Fruit fly (Drosophila melanogaster) whole organism, embryonic: ENCODE measurements around the gene vib.
A peak's percentile ranks its signal among the peaks of the same experiment; 100 is the strongest.

Experiments used
- Abd-B ChIP-seq: fragments of 200-800 bp; sonication (Bioruptor generic); optimal IDR thresholded peaks from 2 replicates; lab custom pipeline; 2018; ENCODE audit warnings: missing biosample characterization, mild to moderate bottlenecking, missing genetic modification characterization, moderate library complexity
- Bdp1 ChIP-seq: fragments of 200-800 bp; sonication (Bioruptor generic); optimal IDR thresholded peaks from 3 replicates; lab custom pipeline; 2016; ENCODE audit warnings: missing biosample characterization, missing genetic modification characterization
- CG10267 ChIP-seq: fragments of 200-800 bp; sonication (Bioruptor generic); optimal IDR thresholded peaks from 2 replicates; lab custom pipeline; 2018; ENCODE audit warnings: missing biosample characterization, mild to moderate bottlenecking, missing genetic modification characterization, moderate library complexity
- CG11093 ChIP-seq: fragments of 200-800 bp; sonication (Bioruptor generic); IDR thresholded peaks from 3 replicates; pipeline ENCODE4 v1.3.6; 2022; ENCODE audit warnings: missing biosample characterization, missing genetic modification characterization
- CG11695 ChIP-seq: fragments of 200-800 bp; sonication (Bioruptor generic); IDR thresholded peaks from 3 replicates; pipeline ENCODE4 v1.3.6; 2022; ENCODE audit warnings: missing biosample characterization, missing genetic modification characterization
- CG12659 ChIP-seq: fragments of 200-800 bp; sonication (Bioruptor generic); optimal IDR thresholded peaks from 3 replicates; lab custom pipeline; 2017; ENCODE audit warnings: mild to moderate bottlenecking, missing biosample characterization, missing genetic modification reagents, missing genetic modification characterization
- CG12942 ChIP-seq: fragments of 200-800 bp; sonication (Bioruptor generic); optimal IDR thresholded peaks from 3 replicates; lab custom pipeline; 2016; ENCODE audit warnings: missing biosample characterization, missing genetic modification characterization
- CG14710 ChIP-seq: fragments of 200-800 bp; sonication (Bioruptor generic); optimal IDR thresholded peaks from 3 replicates; lab custom pipeline; 2019; ENCODE audit warnings: missing biosample characterization, mild to moderate bottlenecking, missing genetic modification characterization, moderate library complexity
- CG15073 ChIP-seq: fragments of 200-800 bp; sonication (Bioruptor generic); optimal IDR thresholded peaks from 2 replicates; lab custom pipeline; 2016; ENCODE audit warnings: missing biosample characterization, missing genetic modification characterization
- CG15696 ChIP-seq: fragments of 200-800 bp; sonication (Bioruptor generic); optimal IDR thresholded peaks from 2 replicates; lab custom pipeline; 2019; ENCODE audit warnings: missing biosample characterization, mild to moderate bottlenecking, missing genetic modification characterization, moderate library complexity
- CG17829 ChIP-seq: fragments of 200-800 bp; optimal IDR thresholded peaks from 2 replicates; lab custom pipeline; 2019; ENCODE audit warnings: missing biosample characterization, mild to moderate bottlenecking, missing genetic modification characterization, moderate library complexity
- CG18619 ChIP-seq: fragments of 200-800 bp; sonication (Bioruptor generic); optimal IDR thresholded peaks from 3 replicates; lab custom pipeline; 2017; ENCODE audit warnings: missing biosample characterization, mild to moderate bottlenecking, missing genetic modification characterization
- CG32532 ChIP-seq: fragments of 200-800 bp; sonication (Bioruptor generic); IDR thresholded peaks from 2 replicates; pipeline ENCODE4 v1.3.6; 2022; ENCODE audit warnings: missing biosample characterization, missing genetic modification characterization
- CG34376 ChIP-seq: fragments of 200-800 bp; sonication (Bioruptor generic); optimal IDR thresholded peaks from 2 replicates; lab custom pipeline; 2018; ENCODE audit warnings: missing biosample characterization, mild to moderate bottlenecking, missing genetic modification characterization
- CG4282 ChIP-seq: fragments of 200-800 bp; sonication (Bioruptor generic); optimal IDR thresholded peaks from 2 replicates; lab custom pipeline; 2016; ENCODE audit warnings: missing biosample characterization, missing genetic modification characterization
- CG6272 ChIP-seq: fragments of 200-800 bp; sonication (Bioruptor generic); IDR thresholded peaks from 2 replicates; pipeline ENCODE4 v1.3.6; 2022; ENCODE audit warnings: missing biosample characterization, missing genetic modification characterization
- CG6683 ChIP-seq: fragments of 200-800 bp; sonication (Bioruptor generic); optimal IDR thresholded peaks from 2 replicates; lab custom pipeline; 2017; ENCODE audit warnings: missing biosample characterization, mild to moderate bottlenecking, missing genetic modification characterization, missing genetic modification reagents
- CG6791 ChIP-seq: fragments of 200-800 bp; sonication (Bioruptor generic); IDR thresholded peaks from 3 replicates; pipeline ENCODE4 v1.3.6; 2022; ENCODE audit warnings: missing biosample characterization, missing genetic modification characterization; ENCODE audit not compliant: partially characterized antibody
- CG8281 ChIP-seq: fragments of 200-800 bp; sonication (Bioruptor generic); optimal IDR thresholded peaks from 2 replicates; lab custom pipeline; 2018; ENCODE audit warnings: missing biosample characterization, mild to moderate bottlenecking, missing genetic modification characterization, moderate library complexity
- CG9932 ChIP-seq: fragments of 200-800 bp; sonication (Bioruptor generic); IDR thresholded peaks from 2 replicates; pipeline ENCODE4 v1.3.6; 2022; ENCODE audit warnings: missing biosample characterization, missing genetic modification characterization
- H15 ChIP-seq: fragments of 200-800 bp; sonication (Bioruptor generic); IDR thresholded peaks from 3 replicates; pipeline ENCODE4 v1.3.6; 2022; ENCODE audit warnings: missing biosample characterization, missing genetic modification characterization
- Hand ChIP-seq: fragments of 200-800 bp; sonication (Bioruptor generic); optimal IDR thresholded peaks from 2 replicates; lab custom pipeline; 2017; ENCODE audit warnings: mild to moderate bottlenecking, missing biosample characterization, missing genetic modification reagents, missing genetic modification characterization
- Hr39 ChIP-seq: fragments of >200 bp; optimal IDR thresholded peaks from 2 replicates; lab custom pipeline; 2017
- Lim3 ChIP-seq: fragments of 200-800 bp; sonication (Bioruptor generic); IDR thresholded peaks from 2 replicates; pipeline ENCODE4 v1.3.6; 2022; ENCODE audit warnings: missing biosample characterization, missing genetic modification characterization
- Med ChIP-seq: fragments of 200-800 bp; sonication (Bioruptor generic); peaks from one replicate; lab custom pipeline; 2016; ENCODE audit warnings: missing biosample characterization, missing genetic modification characterization, mild to moderate bottlenecking, inconsistent platforms, moderate library complexity
- Meics ChIP-seq: fragments of 200-800 bp; sonication (Bioruptor generic); optimal IDR thresholded peaks from 2 replicates; lab custom pipeline; 2017; ENCODE audit warnings: missing biosample characterization, mild to moderate bottlenecking, missing genetic modification characterization
- Optix ChIP-seq: fragments of 200-800 bp; sonication (Bioruptor generic); IDR thresholded peaks from 3 replicates; pipeline ENCODE4 v1.3.6; 2022; ENCODE audit warnings: missing biosample characterization, missing genetic modification characterization
- Spps ChIP-seq: fragments of 200-800 bp; sonication (Bioruptor generic); optimal IDR thresholded peaks from 2 replicates; lab custom pipeline; 2018; ENCODE audit warnings: missing biosample characterization, mild to moderate bottlenecking, missing genetic modification characterization
- Sry-δ ChIP-seq: fragments of 200-800 bp; sonication (Bioruptor generic); optimal IDR thresholded peaks from 2 replicates; lab custom pipeline; 2016; ENCODE audit warnings: missing biosample characterization, missing genetic modification characterization
- Ssrp ChIP-seq: fragments of 200-800 bp; sonication (Bioruptor generic); optimal IDR thresholded peaks from 2 replicates; lab custom pipeline; 2018; ENCODE audit warnings: missing biosample characterization, mild to moderate bottlenecking, missing genetic modification characterization, moderate library complexity
- amos ChIP-seq: fragments of 200-800 bp; sonication (Bioruptor generic); IDR thresholded peaks from 2 replicates; pipeline ENCODE4 v1.3.6; 2022; ENCODE audit warnings: missing biosample characterization, missing genetic modification characterization; ENCODE audit not compliant: partially characterized antibody
- az2 ChIP-seq: fragments of 200-800 bp; sonication (Bioruptor generic); optimal IDR thresholded peaks from 3 replicates; lab custom pipeline; 2016; ENCODE audit warnings: missing biosample characterization, missing genetic modification characterization
- chif ChIP-seq, 2 experiments: fragments of 200-800 bp; sonication (Bioruptor generic); optimal IDR thresholded peaks; 3 replicates each; lab custom pipeline; 2016; ENCODE audit warnings: missing biosample characterization in 2 of 2, missing genetic modification characterization in 2 of 2
- disco-r ChIP-seq: fragments of 200-800 bp; sonication (Bioruptor generic); optimal IDR thresholded peaks from 2 replicates; lab custom pipeline; 2016; ENCODE audit warnings: missing biosample characterization, missing genetic modification characterization
- dysf ChIP-seq: fragments of 200-800 bp; sonication (Bioruptor generic); IDR thresholded peaks from 3 replicates; pipeline ENCODE4 v1.3.6; 2022; ENCODE audit warnings: missing biosample characterization, missing genetic modification characterization
- exex ChIP-seq: fragments of 200-800 bp; sonication (Bioruptor generic); optimal IDR thresholded peaks from 4 replicates; lab custom pipeline; 2018; ENCODE audit warnings: missing biosample characterization, mild to moderate bottlenecking, missing genetic modification characterization, moderate library complexity
- gfzf ChIP-seq: fragments of 200-800 bp; sonication (Bioruptor generic); optimal IDR thresholded peaks from 2 replicates; lab custom pipeline; 2016; ENCODE audit warnings: missing biosample characterization, mild to moderate bottlenecking, missing genetic modification characterization, moderate library complexity
- hb ChIP-seq: fragments of 200-800 bp; sonication (Bioruptor generic); IDR thresholded peaks from 3 replicates; pipeline ENCODE4 v1.3.6; 2022; ENCODE audit warnings: missing biosample characterization, missing genetic modification characterization; ENCODE audit not compliant: partially characterized antibody
- lab ChIP-seq: fragments of 200-800 bp; sonication (Bioruptor generic); optimal IDR thresholded peaks from 3 replicates; lab custom pipeline; 2017; ENCODE audit warnings: missing biosample characterization, missing genetic modification characterization, mild to moderate bottlenecking, moderate library complexity, missing genetic modification reagents
- mam ChIP-seq: fragments of 200-800 bp; sonication (Bioruptor generic); optimal IDR thresholded peaks from 3 replicates; lab custom pipeline; 2016; ENCODE audit warnings: missing biosample characterization, missing genetic modification characterization
- prd ChIP-seq, 3 experiments: fragments of >200 bp in 2 of 3; fragments of 200-800 bp in 1 of 3; sonication (Bioruptor generic) in 1 of 3; optimal IDR thresholded peaks in 2 of 3; IDR thresholded peaks in 1 of 3; 2 replicates in 2 of 3; 3 replicates in 1 of 3; pipeline versions ENCODE4 v1.3.6 to Lab custom; 2017 to 2022; ENCODE audit warnings: missing biosample characterization in 1 of 3, missing genetic modification characterization in 1 of 3
- salm ChIP-seq: fragments of 200-800 bp; sonication (Bioruptor generic); optimal IDR thresholded peaks from 2 replicates; lab custom pipeline; 2018; ENCODE audit warnings: missing biosample characterization, mild to moderate bottlenecking, missing genetic modification characterization
- slbo ChIP-seq: fragments of 200-800 bp; sonication (Bioruptor generic); IDR thresholded peaks from 2 replicates; pipeline ENCODE4 v1.3.6; 2022; ENCODE audit warnings: missing biosample characterization, missing genetic modification characterization
- sna ChIP-seq: fragments of 200-800 bp; sonication (Bioruptor generic); IDR thresholded peaks from 2 replicates; pipeline ENCODE4 v1.3.6; 2022; ENCODE audit warnings: missing biosample characterization, missing genetic modification characterization; ENCODE audit not compliant: partially characterized antibody
- sob ChIP-seq: fragments of 200-800 bp; sonication (Bioruptor generic); IDR thresholded peaks from 2 replicates; pipeline ENCODE4 v1.3.6; 2022; ENCODE audit warnings: missing biosample characterization, missing genetic modification characterization
- sqz ChIP-seq: fragments of 200-800 bp; sonication (Bioruptor generic); optimal IDR thresholded peaks from 3 replicates; lab custom pipeline; 2018; ENCODE audit warnings: missing biosample characterization, mild to moderate bottlenecking, missing genetic modification characterization
- stc ChIP-seq: fragments of 200-800 bp; sonication (Bioruptor generic); IDR thresholded peaks from 2 replicates; pipeline ENCODE4 v1.3.6; 2022; ENCODE audit warnings: missing biosample characterization, missing genetic modification characterization
- tll ChIP-seq, 2 experiments: fragments of 200-800 bp in 1 of 2; fragments of >200 bp in 1 of 2; sonication (Bioruptor generic) in 1 of 2; optimal IDR thresholded peaks; 2 replicates each; lab custom pipeline; 2017 to 2019; ENCODE audit warnings: missing biosample characterization in 2 of 2, missing genetic modification characterization in 2 of 2, mild to moderate bottlenecking in 1 of 2, moderate library complexity in 1 of 2
- twi ChIP-seq: fragments of 200-800 bp; optimal IDR thresholded peaks from 2 replicates; lab custom pipeline; 2019; ENCODE audit warnings: missing biosample characterization, mild to moderate bottlenecking, missing genetic modification characterization, moderate library complexity
- tx ChIP-seq: fragments of 200-800 bp; sonication (Bioruptor generic); optimal IDR thresholded peaks from 2 replicates; lab custom pipeline; 2016; ENCODE audit warnings: missing biosample characterization, missing genetic modification characterization

vib gene

DNA sequence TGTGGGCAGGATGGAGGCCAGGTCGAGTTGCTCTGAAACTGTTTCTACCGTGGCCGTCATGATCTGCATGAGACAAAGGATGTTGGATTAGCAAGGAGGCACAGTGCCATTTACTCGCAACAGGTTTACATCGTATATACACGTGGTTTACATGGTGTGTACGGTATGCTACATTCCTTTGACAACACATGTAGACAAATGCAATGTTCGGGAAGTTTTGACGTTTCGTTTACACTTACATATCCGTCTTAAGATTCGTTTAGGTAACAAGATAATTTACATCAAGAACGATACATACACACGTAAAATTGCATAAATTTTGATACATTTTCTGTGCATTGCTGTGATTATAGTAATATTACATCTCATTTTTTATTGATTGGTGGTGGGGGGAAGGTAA lies 12.5 kb upstream of the vib start (continued):
- TF ChIP-seq Bdp1 (GFP tag; lab: Kevin White, UChicago) (no peak), sqz (GFP tag; lab: Kevin White, UChicago) (no peak), stc (no peak), CG6272 (GFP tag; lab: Robert Waterston, UW) (0 out of 2 replicates have a peak, but pooled peaks have one; percentile 7), CG34376 (GFP tag; lab: Kevin White, UChicago) (no peak), Spps (no peak), CG12659 (GFP tag; lab: Kevin White, UChicago) (no peak), H15 (no peak), amos (GFP tag; lab: Robert Waterston, UW) (peak; percentile 80), tll (GFP tag; optimal IDR thresholded peaks at IDR 0.05; lab: Kevin White, UChicago) (peak in 1 of 2 experiments; percentile 20), twi (tag; lab: Kevin White, UChicago) (no peak), Meics (GFP tag; lab: Kevin White, UChicago) (no peak), sob (GFP tag; lab: Robert Waterston, UW) (no peak), CG6791 (GFP tag; lab: Robert Waterston, UW) (peak; percentile 79), Optix (GFP tag; lab: Robert Waterston, UW) (no peak), hb (GFP tag; lab: Robert Waterston, UW) (peak; percentile 82), disco-r (GFP tag; lab: Kevin White, UChicago) (no peak), Hand (no peak)

DNA sequence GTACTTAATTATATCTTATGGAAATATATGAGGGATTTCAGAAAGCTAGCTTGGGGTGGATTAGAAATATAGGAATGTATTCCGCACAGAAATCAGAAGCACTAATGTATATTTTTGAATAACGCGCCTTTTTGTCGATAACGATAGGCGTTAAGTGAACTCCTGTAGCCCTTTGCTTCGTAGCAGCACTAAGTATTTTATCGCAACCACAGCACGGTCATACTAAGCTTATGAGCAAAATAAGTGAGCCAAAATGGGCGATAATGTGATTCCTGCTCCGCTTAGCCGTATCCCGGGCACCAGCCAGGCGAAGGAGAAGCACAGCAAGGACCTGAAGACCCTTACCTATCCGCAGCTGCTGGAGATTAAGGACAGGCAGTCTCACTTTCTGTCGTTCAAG lies 2.8 kb upstream of the vib start, which contains the start of the genes CG5250 and Polr2M:
TSS of gene CG5250 (minus strand) at position 32 of the 400 bp plus-strand sequence.
TSS of gene Polr2M (plus strand) at position 219 of the 400 bp plus-strand sequence.
- TF ChIP-seq lab (GFP tag; lab: Kevin White, UChicago) (no peak), CG15696 (no peak), prd (optimal IDR thresholded peaks at IDR 0.05; lab: Kevin White, UChicago) (no peak), prd (GFP tag; IDR thresholded peaks at IDR 0.05; lab: Robert Waterston, UW) (no peak), slbo (GFP tag; lab: Robert Waterston, UW) (no peak), CG11093 (GFP tag; lab: Robert Waterston, UW) (no peak), chif (GFP tag; optimal IDR thresholded peaks at IDR 0.05; lab: Kevin White, UChicago) (no peak), CG12942 (GFP tag; lab: Kevin White, UChicago) (no peak), CG6683 (GFP tag; lab: Kevin White, UChicago) (no peak), CG4282 (GFP tag; lab: Kevin White, UChicago) (no peak), Sry-δ (GFP tag; lab: Kevin White, UChicago) (peak; percentile 37), salm (no peak), CG11695 (GFP tag; lab: Robert Waterston, UW) (no peak), exex (tag; lab: Kevin White, UChicago) (no peak), mam (no peak), tx (GFP tag; lab: Kevin White, UChicago) (no peak), sqz (GFP tag; lab: Kevin White, UChicago) (no peak), Abd-B (no peak), CG14710 (peak; percentile 20), Hr39 (lab: Kevin White, UChicago) (no peak), gfzf (GFP tag; lab: Kevin White, UChicago) (peak; percentile 81), CG9932 (GFP tag; lab: Robert Waterston, UW) (no peak), Lim3 (GFP tag; lab: Robert Waterston, UW) (no peak), Med (GFP tag; lab: Kevin White, UChicago) (peak; percentile 40), sna (GFP tag; lab: Robert Waterston, UW) (no peak), CG8281 (tag; lab: Kevin White, UChicago) (no peak), CG15073 (GFP tag; lab: Kevin White, UChicago) (no peak), CG10267 (no peak), dysf (GFP tag; lab: Robert Waterston, UW) (no peak), Ssrp (tag; lab: Kevin White, UChicago) (no peak), CG17829 (tag; lab: Kevin White, UChicago) (no peak), CG18619 (GFP tag; lab: Kevin White, UChicago) (no peak), az2 (no peak), CG32532 (GFP tag; lab: Robert Waterston, UW) (no peak)
